Worm (Caenorhabditis elegans) whole organism, midembryonic: ENCODE results near the gene idpc-7.

ENCODE experiments used
- T22C8.4 ChIP-seq: fragments of 200-800 bp; sonication (Bioruptor generic); IDR thresholded peaks from 2 replicates; pipeline ENCODE4 v1.3.6; 2022; ENCODE audit warnings: missing genetic modification characterization, missing compliant biosample characterization
- cog-1 ChIP-seq: sonication (generic microtip); optimal IDR thresholded peaks from 2 replicates; lab custom pipeline; 2016; ENCODE audit warnings: missing genetic modification characterization, missing compliant biosample characterization
- flt-1 ChIP-seq: fragments of 200-800 bp; sonication (Bioruptor generic); IDR thresholded peaks from 2 replicates; pipeline ENCODE4 v1.3.6; 2022; ENCODE audit warnings: missing genetic modification characterization, missing compliant biosample characterization
- klf-2 ChIP-seq: fragments of 200-800 bp; sonication (Bioruptor generic); conservative IDR thresholded peaks from 2 replicates; pipeline ENCODE4 v1.3.6; 2022; ENCODE audit warnings: missing genetic modification reagents, missing genetic modification characterization, missing compliant biosample characterization
- med-1 ChIP-seq: sonication (generic microtip); optimal IDR thresholded peaks from 2 replicates; lab custom pipeline; 2017; ENCODE audit warnings: missing genetic modification characterization, mild to moderate bottlenecking, missing compliant biosample characterization, antibody characterized with exemption, missing genetic modification reagents; ENCODE audit not compliant: insufficient read depth
- ref-1 ChIP-seq: fragments of 200-800 bp; sonication (Bioruptor generic); conservative IDR thresholded peaks from 2 replicates; pipeline ENCODE4 v1.3.6; 2022; ENCODE audit warnings: missing genetic modification reagents, missing genetic modification characterization, missing compliant biosample characterization
- tab-1 ChIP-seq: fragments of 200-800 bp; sonication (Bioruptor generic); IDR thresholded peaks from 2 replicates; pipeline ENCODE4 v1.3.6; 2022; ENCODE audit warnings: missing genetic modification characterization, missing compliant biosample characterization
- ztf-23 ChIP-seq: fragments of 200-800 bp; sonication (Bioruptor generic); IDR thresholded peaks from 2 replicates; pipeline ENCODE4 v1.3.6; 2022; ENCODE audit warnings: missing genetic modification reagents, missing genetic modification characterization, missing compliant biosample characterization
- ztf-29 ChIP-seq: fragments of 200-800 bp; sonication (Bioruptor generic); IDR thresholded peaks from 2 replicates; pipeline ENCODE4 v1.3.6; 2022; ENCODE audit warnings: missing genetic modification reagents, missing genetic modification characterization, missing compliant biosample characterization

idpc-7 gene

ce11 chrV:9632348-9632747, 13.5 kb upstream of the idpc-7 start:
- TF ChIP-seq flt-1 (GFP tag; lab: Robert Waterston, UW) (no peak), T22C8.4 (no peak), klf-2 (GFP tag; lab: Robert Waterston, UW) (no peak), ztf-23 (GFP tag; lab: Robert Waterston, UW) (no peak), tab-1 (GFP tag; lab: Robert Waterston, UW) (no peak), ref-1 (no peak), med-1 (GFP tag; lab: Kevin White, UChicago) (no peak), cog-1 (tag; lab: Kevin White, UChicago) (no peak), ztf-29 (GFP tag; lab: Robert Waterston, UW) (no peak)

ce11 chrV:9630944-9631343, 12.1 kb upstream of the idpc-7 start, which contains the start of gene T06E4.5:
Gene T06E4.5 (plus strand): TSS chrV:9631244.
- no peak for TF ChIP-seq cog-1 (tag; lab: Kevin White, UChicago)
- no peak for TF ChIP-seq ztf-29 (GFP tag; lab: Robert Waterston, UW)
- no peak for TF ChIP-seq ref-1
- TF ChIP-seq klf-2 (GFP tag; lab: Robert Waterston, UW) = no peak
- no peak for TF ChIP-seq med-1 (GFP tag; lab: Kevin White, UChicago)
- no peak for TF ChIP-seq T22C8.4
- TF ChIP-seq flt-1 (GFP tag; lab: Robert Waterston, UW) = no peak
- no peak for TF ChIP-seq tab-1 (GFP tag; lab: Robert Waterston, UW)
- no peak for TF ChIP-seq ztf-23 (GFP tag; lab: Robert Waterston, UW)

ce11 chrV:9630542-9630941, 11.7 kb upstream of the idpc-7 start:
- TF ChIP-seq ztf-23 (GFP tag; lab: Robert Waterston, UW) (no peak), T22C8.4 (no peak)

- no peak for TF ChIP-seq ztf-23 (GFP tag; lab: Robert Waterston, UW)
- no peak for TF ChIP-seq klf-2 (GFP tag; lab: Robert Waterston, UW)
- TF ChIP-seq tab-1 (GFP tag; lab: Robert Waterston, UW) = no peak
- no peak for TF ChIP-seq cog-1 (tag; lab: Kevin White, UChicago)
- no peak for TF ChIP-seq med-1 (GFP tag; lab: Kevin White, UChicago)
- no peak for TF ChIP-seq ztf-29 (GFP tag; lab: Robert Waterston, UW)
- no peak for TF ChIP-seq ref-1
- no peak for TF ChIP-seq flt-1 (GFP tag; lab: Robert Waterston, UW)
- no peak for TF ChIP-seq T22C8.4
These were observed 10.8 kb upstream of the idpc-7 start, which contains the start of gene col-146 for ce11 chrV:9629643-9630042. Gene col-146 (plus strand): TSS chrV:9629943.

ce11 chrV:9629114-9629513, 10.3 kb upstream of the idpc-7 start, which contains the start of gene idpc-3:
Gene idpc-3 (minus strand): TSS chrV:9629214.
- TF ChIP-seq cog-1 (tag; lab: Kevin White, UChicago) = no peak
- no peak for TF ChIP-seq med-1 (GFP tag; lab: Kevin White, UChicago)
- TF ChIP-seq ref-1 = no peak
- no peak for TF ChIP-seq flt-1 (GFP tag; lab: Robert Waterston, UW)
- TF ChIP-seq klf-2 (GFP tag; lab: Robert Waterston, UW) = no peak
- TF ChIP-seq tab-1 (GFP tag; lab: Robert Waterston, UW) = no peak
- TF ChIP-seq ztf-29 (GFP tag; lab: Robert Waterston, UW) = no peak
- TF ChIP-seq T22C8.4 = no peak
- TF ChIP-seq ztf-23 (GFP tag; lab: Robert Waterston, UW) = no peak

ce11 chrV:9628603-9629002, 9.8 kb upstream of the idpc-7 start:
- TF ChIP-seq ztf-29 (GFP tag; lab: Robert Waterston, UW) (no peak), flt-1 (GFP tag; lab: Robert Waterston, UW) (no peak), cog-1 (tag; lab: Kevin White, UChicago) (no peak), ref-1 (no peak), med-1 (GFP tag; lab: Kevin White, UChicago) (no peak), T22C8.4 (no peak), ztf-23 (GFP tag; lab: Robert Waterston, UW) (no peak), tab-1 (GFP tag; lab: Robert Waterston, UW) (no peak), klf-2 (GFP tag; lab: Robert Waterston, UW) (no peak)

ce11 chrV:9625604-9626446, 7.0 kb upstream of the idpc-7 start, which contains the start of gene T06E4.7:
Gene T06E4.7 (plus strand): TSS chrV:9626396.
- TF ChIP-seq cog-1 (tag; lab: Kevin White, UChicago) (no peak), tab-1 (GFP tag; lab: Robert Waterston, UW) (no peak; the same call in 1 of the 2 replicates), med-1 (GFP tag; lab: Kevin White, UChicago) (no peak)

- TF ChIP-seq tab-1 (GFP tag; lab: Robert Waterston, UW) (no peak), flt-1 (GFP tag; lab: Robert Waterston, UW) (no peak), ztf-29 (GFP tag; lab: Robert Waterston, UW) (no peak), T22C8.4 (no peak), ztf-23 (GFP tag; lab: Robert Waterston, UW) (no peak), ref-1 (no peak), klf-2 (GFP tag; lab: Robert Waterston, UW) (no peak), cog-1 (tag; lab: Kevin White, UChicago) (no peak), med-1 (GFP tag; lab: Kevin White, UChicago) (no peak)
These were observed 6.3 kb upstream of the idpc-7 start, which contains the start of gene idpc-4 for ce11 chrV:9625122-9625521. Gene idpc-4 (plus strand): TSS chrV:9625422.

ce11 chrV:9622834-9623233, 4.0 kb upstream of the idpc-7 start, which contains the start of gene idpc-5:
Gene idpc-5 (minus strand): TSS chrV:9622934.
- TF ChIP-seq T22C8.4 (no peak), ztf-29 (GFP tag; lab: Robert Waterston, UW) (no peak), ztf-23 (GFP tag; lab: Robert Waterston, UW) (no peak), flt-1 (GFP tag; lab: Robert Waterston, UW) (no peak), ref-1 (no peak), tab-1 (GFP tag; lab: Robert Waterston, UW) (no peak), med-1 (GFP tag; lab: Kevin White, UChicago) (no peak), cog-1 (tag; lab: Kevin White, UChicago) (no peak), klf-2 (GFP tag; lab: Robert Waterston, UW) (no peak)
